Worm (Caenorhabditis elegans): Measurements from ENCODE around the gene apd-3.
A peak's percentile ranks its signal among the peaks of the same experiment; 100 is the strongest.

apd-3 gene

DNA sequence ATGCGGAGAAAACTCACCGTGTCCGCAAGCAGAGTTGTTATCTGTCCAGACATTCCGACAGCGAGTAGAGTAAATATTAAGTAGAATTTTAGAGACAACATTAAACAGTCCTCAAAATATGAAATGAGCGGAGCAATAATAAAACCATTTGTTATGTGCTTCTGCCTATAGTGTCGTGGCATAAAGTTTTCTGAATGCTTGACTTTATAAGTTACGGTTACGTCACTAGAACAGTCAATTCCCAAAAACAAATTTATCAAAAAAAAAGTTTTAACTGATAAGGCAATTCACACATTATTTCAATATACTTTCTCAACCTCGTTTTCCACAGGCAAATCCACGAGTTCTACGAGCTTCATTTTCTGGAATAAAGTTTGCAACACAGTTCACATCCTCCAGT, 22.9 kb upstream of the apd-3 start, which contains the start of gene clec-127:
Gene clec-127, minus strand, starts transcription at position 101 of the 400 bp plus-strand sequence.
- TF ChIP-seq lin-15B (tag; optimal IDR thresholded peaks at IDR 0.05) (no peak), ceh-28 (tag; optimal IDR thresholded peaks at IDR 0.05) (no peak), hmg-11 (tag; optimal IDR thresholded peaks at IDR 0.05) (no peak)

DNA sequence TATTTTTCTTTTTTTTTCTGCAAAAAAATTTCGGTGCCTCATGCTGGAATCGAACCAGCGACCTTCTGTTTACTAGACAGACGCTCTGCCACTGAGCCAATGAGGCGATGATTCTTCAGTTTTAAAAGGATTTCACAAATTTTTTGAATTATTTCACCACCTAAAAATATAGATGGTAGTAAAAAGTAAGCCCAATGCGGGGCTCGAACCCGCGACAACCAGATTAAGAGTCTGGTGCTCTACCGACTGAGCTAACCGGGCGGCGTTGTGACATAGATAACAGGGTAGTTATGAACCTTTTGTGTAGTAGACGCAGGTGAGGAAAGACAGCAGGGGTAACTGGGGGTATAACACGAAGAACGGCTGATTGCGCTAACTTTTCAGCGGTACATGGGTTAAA, 21.3 kb upstream of the apd-3 start:
- peak; percentile 16 for TF ChIP-seq lin-39 (tag; optimal IDR thresholded peaks at IDR 0.05)
- peak; percentile 45 for TF ChIP-seq elt-2 (tag; optimal IDR thresholded peaks at IDR 0.05)

DNA sequence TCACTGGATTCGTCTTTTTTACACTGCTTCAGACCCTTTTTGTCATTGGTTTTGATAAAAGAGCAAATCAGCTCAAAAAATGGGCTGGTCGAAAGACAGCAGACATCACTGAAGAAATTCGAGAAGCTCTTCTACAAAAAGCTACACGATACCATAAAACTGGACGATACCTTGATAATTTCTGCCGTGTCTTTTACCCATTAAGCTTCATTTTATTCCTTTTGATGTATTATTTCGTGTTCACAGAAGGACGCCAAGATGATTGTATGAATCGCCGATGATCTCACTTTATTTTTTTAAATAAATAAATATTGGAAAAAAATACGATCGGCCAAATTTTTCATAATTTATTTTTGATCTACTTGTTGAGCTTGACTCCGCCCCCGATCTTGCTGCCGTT, 20.8 kb upstream of the apd-3 start:
- no peak for TF ChIP-seq nhr-77 (tag; optimal IDR thresholded peaks at IDR 0.05)
- TF ChIP-seq egl-27 (tag; optimal IDR thresholded peaks at IDR 0.05): no peak
- TF ChIP-seq ama-1 (optimal IDR thresholded peaks at IDR 0.05): no peak
- no peak for TF ChIP-seq hmg-11 (tag; optimal IDR thresholded peaks at IDR 0.05)
- TF ChIP-seq nfya-1 (tag; optimal IDR thresholded peaks at IDR 0.05; ENCODE audit: insufficient read depth): no peak
- TF ChIP-seq fos-1 (tag; optimal IDR thresholded peaks at IDR 0.05): no peak
- no peak for TF ChIP-seq lin-39 (tag; optimal IDR thresholded peaks at IDR 0.05)
- no peak for TF ChIP-seq fkh-2 (tag; optimal IDR thresholded peaks at IDR 0.05)

DNA sequence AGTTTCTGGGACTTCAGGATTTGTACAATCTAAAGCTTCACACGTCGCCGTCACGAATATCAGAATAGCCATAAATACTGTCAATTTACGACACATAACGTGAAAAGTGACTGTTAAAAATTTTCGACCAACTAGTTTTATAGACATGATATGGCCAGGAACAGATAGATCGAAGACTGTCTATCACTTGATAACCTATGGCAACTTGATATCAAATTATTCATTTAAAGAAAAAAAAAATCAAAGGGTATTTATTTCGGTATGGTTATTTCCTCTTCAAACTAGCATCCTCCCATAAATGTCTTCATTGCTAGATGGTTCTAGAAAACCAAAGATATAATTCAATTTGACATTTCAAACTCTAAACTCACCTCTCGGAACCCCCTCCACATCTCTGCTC, 16.2 kb upstream of the apd-3 start, which contains the start of gene W10G11.3:
Gene W10G11.3, minus strand, starts transcription at position 101 of the 400 bp plus-strand sequence.
- TF ChIP-seq nhr-28 (tag; optimal IDR thresholded peaks at IDR 0.05) (no peak), daf-12 (tag; optimal IDR thresholded peaks at IDR 0.05) (no peak), pqm-1 (tag; optimal IDR thresholded peaks at IDR 0.05) (no peak), ceh-16 (tag; optimal IDR thresholded peaks at IDR 0.05) (no peak)

DNA sequence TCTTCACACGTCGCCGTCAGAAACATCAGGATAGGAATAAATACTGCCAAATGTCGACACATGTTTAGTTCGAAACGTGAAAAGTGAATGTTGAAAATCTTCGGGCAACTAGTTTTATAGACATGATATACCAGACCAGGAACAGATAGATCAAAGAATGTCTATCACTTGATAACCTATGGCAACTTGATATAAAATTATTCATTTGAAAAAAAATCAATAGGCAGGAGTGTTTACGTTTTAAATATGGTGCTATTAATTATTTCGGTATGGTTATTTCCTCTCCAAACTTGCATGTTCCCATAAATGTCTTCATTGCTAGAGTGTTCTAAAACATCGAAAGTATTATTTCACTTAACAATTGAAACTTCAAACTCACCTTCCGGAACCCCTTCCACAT, 15.3 kb upstream of the apd-3 start, which contains the start of gene W10G11.2:
Gene W10G11.2, minus strand, starts transcription at position 101 of the 400 bp plus-strand sequence.
- TF ChIP-seq pha-4 (tag; optimal IDR thresholded peaks at IDR 0.05) (no peak), elt-2 (tag; optimal IDR thresholded peaks at IDR 0.05) (no peak), ztf-11 (tag; optimal IDR thresholded peaks at IDR 0.05) (no peak), unc-62 (GFP tag; optimal IDR thresholded peaks at IDR 0.05) (no peak)

DNA sequence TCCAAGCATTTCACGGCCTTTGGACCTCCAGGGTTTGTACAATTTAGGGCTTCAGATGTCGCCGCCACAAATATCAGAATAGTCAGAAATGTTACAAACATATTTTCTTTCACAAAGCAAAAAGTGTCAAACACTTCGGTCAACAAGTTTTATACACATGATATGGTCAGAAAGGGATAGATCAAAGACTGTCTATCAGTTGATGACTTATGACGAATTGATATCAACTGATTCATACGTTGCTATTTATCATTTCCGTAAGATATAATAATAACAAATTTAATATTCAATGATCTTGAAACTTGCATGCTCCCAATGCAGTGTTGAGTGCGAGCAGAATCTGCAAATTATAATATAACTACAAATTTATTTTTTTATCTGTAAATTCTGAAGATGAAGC, 14.4 kb upstream of the apd-3 start, which contains the start of gene W10G11.1:
Gene W10G11.1, minus strand, starts transcription at position 101 of the 400 bp plus-strand sequence.
- TF ChIP-seq lin-15B (tag; optimal IDR thresholded peaks at IDR 0.05) (no peak), nhr-67 (tag; optimal IDR thresholded peaks at IDR 0.05) (no peak), ceh-16 (tag; optimal IDR thresholded peaks at IDR 0.05) (no peak), tbx-2 (tag; optimal IDR thresholded peaks at IDR 0.05) (no peak), nhr-23 (tag; optimal IDR thresholded peaks at IDR 0.05) (no peak), pha-4 (tag; optimal IDR thresholded peaks at IDR 0.05) (no peak), fkh-10 (GFP tag; optimal IDR thresholded peaks at IDR 0.05) (no peak), nhr-12 (tag; optimal IDR thresholded peaks at IDR 0.05) (no peak), R02D3.7 (tag; optimal IDR thresholded peaks at IDR 0.05) (no peak), elt-2 (tag; optimal IDR thresholded peaks at IDR 0.05) (no peak), nhr-43 (tag; optimal IDR thresholded peaks at IDR 0.05; ENCODE audit: poor library complexity, severe bottlenecking) (no peak), mdl-1 (tag; optimal IDR thresholded peaks at IDR 0.05) (no peak), unc-62 (GFP tag; optimal IDR thresholded peaks at IDR 0.05) (no peak), ama-1 (optimal IDR thresholded peaks at IDR 0.05) (no peak), egl-5 (tag; optimal IDR thresholded peaks at IDR 0.05) (no peak), ceh-82 (tag; optimal IDR thresholded peaks at IDR 0.05) (no peak), sea-2 (GFP tag; optimal IDR thresholded peaks at IDR 0.05) (no peak), eor-1 (tag; optimal IDR thresholded peaks at IDR 0.05) (no peak), egl-27 (tag; optimal IDR thresholded peaks at IDR 0.05) (no peak)

DNA sequence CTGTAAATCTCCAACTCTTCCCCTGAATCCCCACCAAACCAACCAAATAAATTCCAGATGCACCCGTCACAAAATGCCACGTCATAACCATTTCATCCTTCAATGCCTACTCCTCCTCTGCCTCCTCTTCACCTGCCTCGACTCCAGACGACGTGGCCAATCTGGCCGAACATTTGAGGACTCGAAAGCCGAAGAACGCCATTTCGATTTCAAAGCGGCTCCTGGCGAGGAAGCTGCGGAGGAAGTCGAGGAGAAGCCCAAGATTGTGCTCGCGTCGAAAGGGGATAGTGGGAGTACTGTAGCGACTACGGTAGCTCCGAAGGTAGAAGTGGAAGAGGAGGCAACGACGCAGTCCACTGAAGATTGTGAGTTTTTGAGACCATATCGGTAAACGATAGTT, 11.2 kb upstream of the apd-3 start, which contains the start of gene lgc-45:
Gene lgc-45, plus strand, starts transcription at position 56 of the 400 bp plus-strand sequence.
- TF ChIP-seq elt-3 (tag; optimal IDR thresholded peaks at IDR 0.05) (no peak), egl-5 (tag; optimal IDR thresholded peaks at IDR 0.05) (no peak), nhr-67 (tag; optimal IDR thresholded peaks at IDR 0.05) (no peak), lin-15B (tag; optimal IDR thresholded peaks at IDR 0.05) (no peak), aly-2 (tag; optimal IDR thresholded peaks at IDR 0.05) (no peak), ztf-11 (tag; optimal IDR thresholded peaks at IDR 0.05) (no peak)
